Worm (Caenorhabditis elegans): ENCODE measurements around the gene fbxa-98.

fbxa-98 gene

DNA sequence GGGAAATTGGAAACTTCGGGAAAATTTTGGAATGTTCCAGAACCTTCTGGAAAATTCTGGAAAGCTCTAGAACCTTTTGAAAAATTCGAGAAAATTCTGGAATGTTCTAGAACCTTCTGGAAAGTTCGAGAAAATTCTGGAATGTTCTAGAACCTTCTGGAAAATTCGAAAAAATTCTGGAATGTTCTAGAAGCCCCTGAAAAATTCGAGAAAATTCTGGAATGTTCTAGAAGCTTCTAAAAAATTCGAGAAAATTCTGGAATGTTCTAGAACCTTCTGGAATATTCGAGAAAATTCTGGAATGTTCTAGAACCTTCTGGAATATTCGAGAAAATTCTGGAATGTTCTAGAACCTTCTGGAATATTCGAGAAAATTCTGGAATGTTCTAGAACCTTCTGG, 34.8 kb downstream of the fbxa-98 start:
- TF ChIP-seq arid-1 (GFP tag; conservative IDR thresholded peaks at IDR 0.05) (0 out of 2 replicates have a peak, but pooled peaks have one; percentile 45), snpc-1.2 (GFP tag; IDR thresholded peaks at IDR 0.05) (peak; percentile 77)

DNA sequence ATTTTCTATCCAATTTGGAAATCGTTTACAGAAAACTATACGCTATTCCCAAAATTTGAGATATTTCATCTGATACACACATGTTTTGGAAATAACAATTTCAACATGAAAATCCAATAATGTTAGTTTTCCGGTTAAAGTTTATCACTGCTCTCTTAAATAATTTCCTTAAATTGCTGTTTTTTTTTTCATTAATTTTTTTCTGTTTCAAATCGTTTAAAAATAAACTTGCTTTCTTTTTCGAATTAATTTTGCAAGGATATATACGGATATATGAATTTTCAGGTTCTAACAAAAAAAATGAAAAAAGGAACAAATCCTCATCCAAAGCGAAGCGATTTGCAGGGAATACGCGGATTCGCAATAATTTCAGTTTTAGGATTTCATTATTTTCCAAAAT, 40.3 kb downstream of the fbxa-98 start, which contains the start of gene oac-48:
TSS of gene oac-48 (plus strand) at position 301 of the 400 bp plus-strand sequence.
- TF ChIP-seq nhr-6 (tag; optimal IDR thresholded peaks at IDR 0.05) (no peak), unc-62 (GFP tag; optimal IDR thresholded peaks at IDR 0.05 in 1 of 2) (peak in 1 of 2 experiments; percentile 38), unc-62 (tag; optimal IDR thresholded peaks at IDR 0.05) (no peak)

- TF ChIP-seq unc-62 (GFP tag; optimal IDR thresholded peaks at IDR 0.05 in 1 of 2) (peak in 1 of 2 experiments; percentile 23), unc-62 (tag; optimal IDR thresholded peaks at IDR 0.05) (no peak), F44E2.7 (GFP tag; IDR thresholded peaks at IDR 0.05) (no peak)
These were observed 45.4 kb downstream of the fbxa-98 start, which contains the start of gene srlf-26 for ce11 chrIV:13678649-13679048. Gene srlf-26 (plus strand): TSS chrIV:13678949.

ce11 chrIV:13679495-13679894, 46.3 kb downstream of the fbxa-98 start:
- no peak for TF ChIP-seq unc-62 (GFP tag; optimal IDR thresholded peaks at IDR 0.05 in 1 of 2)
- no peak for TF ChIP-seq unc-62 (tag; optimal IDR thresholded peaks at IDR 0.05)
- TF ChIP-seq unc-39 (tag; optimal IDR thresholded peaks at IDR 0.05): no peak

DNA sequence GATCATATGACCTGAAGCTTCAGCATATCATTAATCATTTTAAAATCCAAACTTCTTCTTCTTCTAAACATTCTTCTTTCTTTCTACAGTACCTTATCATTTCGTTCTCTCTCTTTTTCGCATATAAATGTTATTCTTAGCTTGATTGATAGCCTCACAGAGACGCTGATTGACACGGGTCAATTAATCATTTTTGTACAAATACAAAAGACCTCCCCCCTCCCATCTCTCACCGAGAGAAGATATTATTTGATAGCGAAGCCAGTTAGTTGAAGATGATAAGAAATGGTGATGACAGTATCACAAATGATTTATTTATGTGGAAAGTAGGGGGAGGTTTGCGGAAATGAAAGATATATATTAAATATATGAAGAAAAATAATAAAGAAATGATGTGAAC, 49.5 kb downstream of the fbxa-98 start:
- TF ChIP-seq unc-62 (GFP tag; optimal IDR thresholded peaks at IDR 0.05 in 1 of 2): peak in 1 of 2 experiments; percentile 97
- TF ChIP-seq unc-62 (tag; optimal IDR thresholded peaks at IDR 0.05): no peak
- no peak for TF ChIP-seq ceh-82 (tag; optimal IDR thresholded peaks at IDR 0.05)
- TF ChIP-seq nhr-102 (tag; optimal IDR thresholded peaks at IDR 0.05): no peak
- TF ChIP-seq hlh-30 (tag; optimal IDR thresholded peaks at IDR 0.05; ENCODE audit: insufficient read depth): peak; percentile 62
- TF ChIP-seq mdl-1 (tag; optimal IDR thresholded peaks at IDR 0.05): peak in 1 of 2 experiments; percentile 45
- TF ChIP-seq T20F7.1 (GFP tag; optimal IDR thresholded peaks at IDR 0.05): no peak
- peak; percentile 81 for TF ChIP-seq nhr-28 (tag; optimal IDR thresholded peaks at IDR 0.05)
- TF ChIP-seq cey-2 (tag; optimal IDR thresholded peaks at IDR 0.05; ENCODE audit: borderline replicate concordance, insufficient read depth): peak; percentile 95
- TF ChIP-seq tra-1 (GFP tag; IDR thresholded peaks at IDR 0.05): peak; percentile 86; the same call in 1 of the 2 replicates
- no peak for TF ChIP-seq dmd-6 (GFP tag; IDR thresholded peaks at IDR 0.05)
- TF ChIP-seq jun-1 (tag; optimal IDR thresholded peaks at IDR 0.05): no peak
- TF ChIP-seq ceh-20 (GFP tag; IDR thresholded peaks at IDR 0.05): peak; percentile 94
